Fruit fly (Drosophila melanogaster) ovary, adult (tissue): ENCODE measurements around the gene CG10098.

Source experiments
- CG17801 ChIP-seq: fragments of 200-800 bp; optimal IDR thresholded peaks from 2 replicates; lab custom pipeline; 2019; ENCODE audit warnings: missing biosample characterization, mild to moderate bottlenecking, missing genetic modification characterization, moderate library complexity; ENCODE audit not compliant: partially characterized antibody

Gene CG10098

DNA sequence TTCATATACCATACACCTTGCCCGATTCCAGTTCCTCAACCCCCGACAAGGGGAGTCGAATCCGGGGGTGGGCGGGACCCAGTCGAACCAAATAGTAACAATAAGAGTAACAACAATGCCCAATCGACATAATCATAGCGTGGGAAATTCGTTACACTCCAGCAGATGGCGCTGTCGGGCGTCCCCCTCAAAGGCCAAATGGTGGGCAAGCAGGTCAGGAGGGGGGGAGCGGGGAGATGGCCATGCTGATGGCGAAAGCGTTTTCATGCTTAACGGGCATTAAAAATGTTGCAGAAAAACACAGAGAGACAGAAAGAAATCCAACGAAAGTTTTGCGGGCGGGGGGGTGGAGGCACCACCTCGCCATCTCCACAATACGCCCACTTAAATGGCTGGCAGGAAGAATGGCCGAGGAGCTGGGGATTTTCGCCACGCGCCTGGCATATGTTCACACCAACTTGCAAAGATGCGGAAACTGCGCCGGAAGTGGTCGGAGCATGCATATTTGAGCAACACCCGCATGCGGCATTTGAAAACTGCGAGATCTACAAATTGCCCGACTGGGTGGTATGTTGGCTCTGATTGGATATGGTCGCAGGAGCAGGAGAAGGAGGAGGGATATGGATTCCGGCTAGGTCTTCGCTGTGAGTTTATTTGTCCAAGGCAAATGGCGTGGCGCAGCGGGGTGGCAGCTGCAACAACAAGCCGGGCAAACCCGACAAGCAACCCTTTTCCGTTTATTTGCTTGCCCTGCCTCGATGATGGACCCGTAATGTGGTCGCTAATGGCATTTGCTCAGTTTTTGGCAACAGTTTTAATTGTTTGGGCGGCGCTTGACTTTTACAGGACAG, 15.1 kb downstream of the CG10098 start:
- no peak for TF ChIP-seq CG17801

DNA sequence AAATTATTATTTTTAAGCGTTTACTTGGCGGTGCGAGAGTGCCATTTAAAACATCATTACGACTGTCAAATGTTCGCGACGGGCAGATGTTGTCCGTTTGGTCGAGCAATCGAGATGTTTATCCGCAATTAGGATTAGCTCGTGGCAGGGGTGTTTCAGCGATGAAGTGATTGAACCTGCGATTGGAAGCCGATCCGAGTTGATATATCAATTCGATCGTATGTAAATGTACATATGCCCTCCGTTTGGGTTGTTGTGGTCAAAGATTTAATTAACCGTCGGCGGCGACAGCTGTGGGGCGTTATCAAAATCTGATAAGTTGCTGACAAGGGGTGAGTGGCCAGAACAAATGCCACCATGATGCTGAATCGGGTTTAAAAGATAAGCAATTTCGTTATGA, 18.2 kb downstream of the CG10098 start:
- no peak for TF ChIP-seq CG17801

DNA sequence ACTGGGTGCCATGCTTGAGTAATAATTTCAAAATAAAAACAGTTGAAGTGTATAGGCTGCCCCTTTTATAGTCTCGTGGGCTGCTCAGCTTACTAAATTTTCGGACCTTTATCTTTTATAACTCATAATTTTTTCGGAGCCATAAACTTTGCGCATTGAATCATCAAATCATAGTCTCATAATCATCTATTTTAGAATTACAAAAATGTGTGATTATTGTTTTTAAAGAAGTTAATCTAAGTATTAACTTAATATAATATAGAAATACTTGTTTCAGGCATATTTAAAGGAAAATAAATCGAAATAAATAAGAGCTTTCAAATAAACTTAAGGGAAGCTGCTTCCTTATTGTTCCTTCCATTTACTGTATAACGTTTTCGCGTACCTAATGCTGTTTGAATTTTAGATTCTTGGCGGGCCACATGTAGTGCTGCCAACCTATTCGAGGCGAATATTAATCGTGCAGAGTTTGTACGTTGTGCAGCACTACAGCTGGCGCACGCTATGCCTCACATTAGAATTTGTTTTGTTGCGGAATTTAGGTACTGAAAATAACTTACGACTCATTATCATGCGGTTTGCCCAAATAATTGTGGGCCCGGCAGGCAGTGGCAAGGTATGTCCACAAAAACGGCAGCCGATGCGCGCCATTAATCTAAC, 20.0 kb downstream of the CG10098 start, which contains the start of the genes CG14610 and CG2656:
Gene CG14610, minus strand, starts transcription at position 51 of the 660 bp plus-strand sequence.
Gene CG2656, plus strand, starts transcription at position 480 of the 660 bp plus-strand sequence.
- peak; percentile 56 for TF ChIP-seq CG17801

DNA sequence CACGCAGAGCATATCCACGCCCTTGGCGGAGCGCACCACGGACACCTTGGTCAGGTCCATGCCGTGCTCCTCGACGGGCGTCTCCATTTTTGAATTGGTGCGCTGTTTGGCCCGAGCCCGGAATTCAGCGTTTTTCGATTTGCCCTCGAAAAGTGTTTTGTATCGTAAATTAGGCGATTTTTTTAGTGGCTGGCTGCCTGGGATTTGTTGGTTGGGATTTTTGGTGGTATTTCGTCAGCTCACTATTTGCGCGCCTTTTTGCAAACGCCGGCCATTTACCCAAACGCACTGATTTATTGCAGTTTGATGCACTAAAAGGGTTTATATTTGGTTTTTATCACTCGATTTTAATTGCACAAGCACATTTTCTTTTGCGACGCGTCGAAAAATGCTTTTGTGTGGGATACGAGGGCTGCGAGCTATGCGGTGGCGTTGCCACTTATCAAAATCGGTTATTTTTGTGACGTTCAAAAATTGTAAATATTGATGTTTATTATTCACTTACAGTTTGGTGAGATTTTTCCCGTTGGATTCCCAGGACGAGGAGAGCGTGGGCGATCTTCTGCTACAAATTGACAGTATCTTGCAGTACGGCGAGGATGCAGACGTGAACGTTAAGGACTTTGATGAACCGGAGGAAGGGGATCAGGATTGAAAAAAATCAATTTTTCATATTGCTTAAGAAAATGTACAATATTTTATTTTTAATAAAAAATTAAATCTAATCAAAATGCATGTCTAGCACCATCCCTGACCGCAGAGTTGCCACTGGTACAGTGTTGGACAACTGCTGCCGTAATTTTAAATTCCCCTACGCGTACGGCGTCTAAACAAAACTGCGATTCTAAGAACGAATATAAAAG, 26.4 kb downstream of the CG10098 start, which contains the start of the genes gfzf and Sas-4:
Gene gfzf, minus strand, starts transcription at position 425 of the 863 bp plus-strand sequence.
Gene Sas-4, plus strand, starts transcription at position 824 of the 863 bp plus-strand sequence.
- peak; percentile 15 for TF ChIP-seq CG17801

DNA sequence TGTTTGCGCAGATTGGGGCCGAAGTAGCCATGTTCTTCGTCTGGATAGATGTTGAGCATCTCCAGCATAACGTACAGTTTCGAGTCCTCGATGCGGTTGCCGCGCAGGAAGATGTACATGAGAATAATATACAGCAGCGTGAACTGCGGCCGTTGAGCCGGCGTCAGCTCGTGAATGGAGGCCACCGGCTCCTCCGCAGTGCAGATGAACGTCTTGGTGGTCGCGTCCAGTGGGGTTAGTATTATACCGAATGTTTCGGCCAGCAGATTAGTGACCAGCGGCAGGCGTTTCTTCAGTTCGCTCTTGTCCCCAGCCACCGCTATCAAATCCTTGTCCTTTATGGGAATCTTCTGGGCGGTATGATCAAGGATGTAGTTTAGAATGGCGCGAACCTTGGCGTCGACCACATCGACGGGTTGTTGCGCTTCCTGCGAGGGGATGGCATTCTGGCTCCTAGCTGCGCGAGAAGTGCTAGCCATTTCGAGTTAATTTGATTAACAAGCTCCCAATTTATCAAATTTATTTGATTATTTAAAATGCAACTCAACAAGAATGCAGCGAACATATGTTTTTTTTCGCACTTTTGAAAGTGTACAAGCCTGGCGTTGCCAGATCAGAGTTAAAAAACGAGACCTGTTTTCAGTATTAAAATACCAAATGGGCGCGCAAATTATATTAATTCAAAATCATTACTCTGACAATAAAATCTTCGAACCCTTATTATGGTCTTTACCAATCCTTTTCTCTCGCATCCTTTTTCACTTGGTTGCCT, 30.4 kb downstream of the CG10098 start, which contains the start of gene MAGE:
Gene MAGE, minus strand, starts transcription at position 595 of the 772 bp plus-strand sequence.
- no peak for TF ChIP-seq CG17801

DNA sequence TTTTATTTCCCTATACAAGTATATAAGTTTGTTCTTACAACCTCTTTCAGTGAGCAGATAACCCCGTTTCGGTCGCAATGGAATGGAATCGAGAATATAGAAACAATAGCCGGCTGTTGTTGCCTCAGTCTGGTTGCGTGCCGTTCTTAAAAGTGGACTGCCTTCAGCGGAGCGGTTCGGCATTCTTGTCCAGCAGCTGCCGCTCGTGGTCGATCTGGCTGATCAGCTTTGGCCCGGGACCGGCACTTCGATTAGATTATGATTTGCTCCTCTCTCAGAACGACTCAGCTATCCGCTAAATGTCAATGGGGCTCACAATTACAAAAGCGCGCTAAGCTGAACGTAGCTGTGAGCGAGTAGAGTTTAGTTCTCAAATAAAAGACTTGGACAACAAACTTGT, 32.8 kb downstream of the CG10098 start:
- no peak for TF ChIP-seq CG17801

DNA sequence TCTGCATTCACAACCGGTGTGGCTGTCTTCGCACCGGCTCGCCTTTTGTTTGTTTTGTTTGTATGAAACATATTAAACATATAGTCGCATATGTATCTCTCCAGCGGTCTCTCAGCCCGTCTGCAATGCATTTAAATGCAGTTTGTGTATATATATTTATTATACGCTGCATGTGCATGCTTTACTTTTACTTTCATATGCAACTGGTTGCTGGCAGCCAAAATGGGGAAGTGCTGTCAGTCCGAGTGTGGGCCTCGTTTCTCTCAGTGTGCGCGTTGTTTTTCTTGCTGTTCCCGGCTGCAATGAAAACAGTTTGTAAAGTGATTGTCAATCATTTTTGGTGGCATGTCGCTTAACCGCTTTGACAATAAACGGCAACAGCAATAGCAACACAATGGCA, 35.3 kb downstream of the CG10098 start:
- no peak for TF ChIP-seq CG17801

DNA sequence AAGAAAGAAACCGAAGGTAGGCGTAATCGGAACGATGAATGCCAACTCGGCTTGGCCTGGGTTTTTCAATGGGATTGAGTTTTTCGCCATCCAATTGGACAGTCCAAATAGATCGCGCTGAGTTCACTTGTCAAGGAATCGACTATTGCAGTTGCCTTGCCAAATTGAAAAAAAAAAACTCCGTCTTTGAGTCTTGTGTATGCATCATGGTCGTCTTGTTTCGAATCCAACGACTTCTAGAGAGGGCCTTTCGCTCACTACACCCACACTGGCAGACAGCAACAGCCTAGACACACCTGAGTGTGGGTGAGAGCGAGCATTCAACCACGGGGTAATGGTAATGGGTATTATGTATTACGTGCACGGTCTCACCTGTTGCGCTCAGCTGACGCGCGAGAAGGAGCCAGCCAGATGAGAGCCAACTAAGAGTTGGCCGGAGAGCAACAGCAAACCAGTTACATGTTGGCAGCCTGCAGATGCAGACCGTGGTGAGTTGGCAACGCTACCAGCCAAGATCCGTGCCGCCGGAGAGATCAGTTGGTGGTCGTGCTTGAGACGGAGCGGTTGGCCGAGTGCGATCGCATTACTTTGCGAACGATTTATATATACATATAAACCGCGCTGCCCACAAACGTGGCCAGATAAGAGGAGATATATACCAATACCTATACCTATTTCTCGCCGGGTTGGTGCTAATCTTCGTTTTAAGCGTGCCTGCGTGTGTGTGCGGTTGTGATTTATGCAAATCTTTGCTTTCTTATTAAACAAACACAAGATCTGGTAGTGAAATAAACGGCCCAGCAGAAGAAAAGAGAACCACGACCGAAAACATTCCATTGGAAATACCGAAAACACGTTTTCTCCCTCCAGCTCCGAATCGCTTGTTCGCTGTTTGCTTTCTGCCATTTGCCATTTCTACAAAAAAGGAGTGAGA, 38.3 kb downstream of the CG10098 start, which contains the start of gene sas:
Gene sas, plus strand, starts transcription at position 453 of the 934 bp plus-strand sequence.
- no peak for TF ChIP-seq CG17801

DNA sequence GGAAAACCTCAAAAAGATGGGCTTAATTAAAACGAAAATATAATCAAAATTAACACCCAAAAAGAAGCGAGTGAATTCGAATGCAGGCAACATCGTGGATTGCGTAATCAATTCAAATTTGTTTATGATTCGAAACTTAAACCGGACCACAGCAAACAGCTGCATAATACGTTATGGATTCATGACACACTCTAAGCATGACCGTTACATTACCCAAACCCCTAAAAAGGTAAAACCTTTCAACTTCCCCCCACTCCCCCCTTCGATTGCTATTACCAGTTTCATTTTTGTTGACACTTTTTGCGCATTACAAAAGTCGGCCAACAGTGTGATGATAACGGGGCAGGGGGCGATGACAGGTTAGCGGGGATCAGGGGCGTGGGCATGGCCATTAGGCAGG, 45.6 kb downstream of the CG10098 start:
- no peak for TF ChIP-seq CG17801

DNA sequence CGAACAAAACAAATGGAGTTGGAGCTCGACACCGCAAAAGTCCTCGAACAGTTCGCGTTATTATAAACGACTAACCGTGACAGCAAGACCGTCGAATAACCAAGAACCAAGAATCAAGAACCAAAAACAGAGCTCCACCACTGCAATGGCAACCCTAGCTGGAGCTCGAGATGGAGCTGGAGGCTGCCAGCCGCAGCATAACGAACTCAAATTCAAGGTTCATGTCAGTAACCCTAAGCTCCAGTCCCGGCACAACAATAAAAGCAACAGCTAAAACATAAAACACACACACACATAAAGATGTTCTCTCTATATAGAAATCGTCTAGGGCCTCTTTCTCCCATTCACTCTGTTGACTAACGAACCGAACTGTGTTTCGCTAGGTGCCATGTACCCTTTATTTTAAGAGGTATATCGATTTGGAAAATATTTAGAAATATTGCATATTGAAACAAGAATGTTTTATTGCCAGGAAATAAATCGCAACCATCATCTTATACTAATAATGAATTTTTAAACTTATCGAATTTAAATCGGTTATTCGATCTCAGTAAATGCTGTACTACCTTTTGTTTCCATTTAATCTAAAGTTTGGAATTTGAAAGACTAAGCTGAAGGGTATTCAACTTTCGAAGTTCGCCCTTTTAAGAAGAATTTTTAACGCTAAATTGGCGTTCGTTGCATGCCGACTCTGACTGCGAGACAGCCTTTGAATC, 47.2 kb downstream of the CG10098 start:
- no peak for TF ChIP-seq CG17801

DNA sequence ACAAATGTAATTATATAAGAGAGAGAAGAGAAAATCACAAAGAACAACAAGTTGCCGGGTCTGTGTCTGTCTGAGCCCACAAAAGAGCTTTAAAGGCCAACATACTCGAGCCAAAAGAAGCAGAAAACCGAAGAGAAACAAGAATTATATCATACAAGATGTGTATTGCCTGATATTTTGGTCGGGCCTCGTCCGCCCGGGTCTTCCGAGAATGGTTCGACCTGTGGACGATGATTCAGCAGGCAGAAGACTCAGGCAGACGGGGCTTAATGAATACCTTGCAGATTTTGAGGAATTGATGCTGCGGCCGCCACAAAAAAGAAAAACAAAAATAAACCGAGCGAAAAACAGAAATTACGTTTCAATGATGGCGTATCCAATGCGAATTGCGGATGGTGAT, 48.6 kb downstream of the CG10098 start:
- TF ChIP-seq CG17801: no peak

DNA sequence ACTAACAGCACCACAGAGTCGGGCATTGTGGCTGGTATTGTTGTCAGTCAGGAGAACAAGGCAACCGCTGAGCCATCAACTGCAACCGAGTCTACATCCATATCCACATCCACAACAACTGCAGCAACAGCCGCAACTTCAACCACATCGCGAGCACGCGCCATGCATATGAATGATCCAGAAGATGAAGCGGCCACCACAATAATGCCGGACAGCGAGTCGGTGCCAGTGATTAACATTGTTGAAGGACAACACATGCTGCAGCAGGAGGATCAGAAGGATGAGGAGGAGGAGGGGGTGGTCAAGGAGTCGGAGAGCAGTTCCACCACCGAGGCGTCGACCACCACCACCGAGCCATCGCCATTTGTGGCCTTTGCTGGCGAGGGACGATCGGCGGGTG, 50.4 kb downstream of the CG10098 start:
- TF ChIP-seq CG17801: no peak
